Worm (Caenorhabditis elegans): ENCODE results near the gene ZK783.7.

- TF ChIP-seq zip-8 (tag; optimal IDR thresholded peaks at IDR 0.05) (no peak), nhr-76 (tag; optimal IDR thresholded peaks at IDR 0.05) (no peak), nhr-237 (tag; optimal IDR thresholded peaks at IDR 0.05) (no peak), pha-4 (tag; optimal IDR thresholded peaks at IDR 0.05) (no peak), flh-1 (GFP tag; optimal IDR thresholded peaks at IDR 0.05) (no peak), lin-13 (tag; optimal IDR thresholded peaks at IDR 0.05) (no peak), sptf-1 (tag; optimal IDR thresholded peaks at IDR 0.05) (no peak), ceh-83 (GFP tag; optimal IDR thresholded peaks at IDR 0.05) (no peak), ztf-11 (tag; optimal IDR thresholded peaks at IDR 0.05) (no peak), nhr-28 (tag; optimal IDR thresholded peaks at IDR 0.05) (no peak)
These were observed 7.7 kb upstream of the ZK783.7 start for ce11 chrIII:7648841-7649240.

Measured in whole organism, mixed stage, embryonic.